Fruit fly (Drosophila melanogaster) whole organism, embryonic: ENCODE measurements around the gene CG4393.
A peak's percentile ranks its signal among the peaks of the same experiment; 100 is the strongest.

Source experiments
- Antp ChIP-seq: fragments of 200-800 bp; sonication (Bioruptor generic); optimal IDR thresholded peaks from 3 replicates; lab custom pipeline; 2016; ENCODE audit warnings: missing biosample characterization, missing genetic modification characterization
- Atf3 ChIP-seq: fragments of 200-800 bp; sonication (Bioruptor generic); optimal IDR thresholded peaks from 3 replicates; lab custom pipeline; 2016; ENCODE audit warnings: missing biosample characterization, missing genetic modification characterization
- CG10565 ChIP-seq: fragments of 200-800 bp; sonication (Bioruptor generic); optimal IDR thresholded peaks from 3 replicates; lab custom pipeline; 2016; ENCODE audit warnings: missing biosample characterization, mild to moderate bottlenecking, missing genetic modification characterization
- CG1529 ChIP-seq: fragments of 200-800 bp; sonication (Bioruptor generic); optimal IDR thresholded peaks from 3 replicates; lab custom pipeline; 2018; ENCODE audit warnings: missing biosample characterization, missing genetic modification characterization
- CG16815 ChIP-seq: fragments of 200-800 bp; sonication (Bioruptor generic); optimal IDR thresholded peaks from 3 replicates; lab custom pipeline; 2017; ENCODE audit warnings: missing biosample characterization, mild to moderate bottlenecking, missing genetic modification characterization
- CG17912 ChIP-seq: fragments of 200-800 bp; sonication (Bioruptor generic); optimal IDR thresholded peaks from 2 replicates; lab custom pipeline; 2018; ENCODE audit warnings: missing biosample characterization, mild to moderate bottlenecking, missing genetic modification characterization
- CG1832 ChIP-seq: fragments of 200-800 bp; sonication (Bioruptor generic); optimal IDR thresholded peaks from 2 replicates; lab custom pipeline; 2017; ENCODE audit warnings: missing biosample characterization, mild to moderate bottlenecking, missing genetic modification characterization, inconsistent platforms
- CG2202 ChIP-seq: fragments of 200-800 bp; sonication (Bioruptor generic); optimal IDR thresholded peaks from 2 replicates; lab custom pipeline; 2018; ENCODE audit warnings: missing biosample characterization, mild to moderate bottlenecking, missing genetic modification characterization
- CG2712 ChIP-seq: fragments of 200-800 bp; optimal IDR thresholded peaks from 3 replicates; lab custom pipeline; 2019; ENCODE audit warnings: missing biosample characterization, mild to moderate bottlenecking, missing genetic modification characterization, moderate library complexity
- CG3065 ChIP-seq: fragments of 200-800 bp; sonication (Bioruptor generic); optimal IDR thresholded peaks from 2 replicates; lab custom pipeline; 2016; ENCODE audit warnings: missing biosample characterization, missing genetic modification characterization
- CG31224 ChIP-seq: fragments of 200-800 bp; sonication (Bioruptor generic); IDR thresholded peaks from 2 replicates; pipeline ENCODE4 v1.3.6; 2022; ENCODE audit warnings: missing biosample characterization, missing genetic modification characterization
- CG4730 ChIP-seq: fragments of 200-800 bp; sonication (Bioruptor generic); IDR thresholded peaks from 2 replicates; pipeline ENCODE4 v1.3.6; 2022; ENCODE audit warnings: missing biosample characterization, missing genetic modification characterization
- CG6689 ChIP-seq: fragments of 200-800 bp; sonication (Bioruptor generic); IDR thresholded peaks from 2 replicates; pipeline ENCODE4 v1.3.6; 2022; ENCODE audit warnings: missing biosample characterization, missing genetic modification characterization
- CG7271 ChIP-seq: fragments of 200-800 bp; sonication (Bioruptor generic); optimal IDR thresholded peaks from 2 replicates; lab custom pipeline; 2018; ENCODE audit warnings: missing biosample characterization, mild to moderate bottlenecking, missing genetic modification characterization, moderate library complexity
- CG7745 ChIP-seq: fragments of 200-800 bp; sonication (Bioruptor generic); optimal IDR thresholded peaks from 2 replicates; lab custom pipeline; 2018; ENCODE audit warnings: missing biosample characterization, mild to moderate bottlenecking, missing genetic modification characterization, moderate library complexity
- CG9727 ChIP-seq: fragments of 200-800 bp; sonication (Bioruptor generic); optimal IDR thresholded peaks from 3 replicates; lab custom pipeline; 2017; ENCODE audit warnings: missing biosample characterization, mild to moderate bottlenecking, missing genetic modification characterization
- ERR ChIP-seq: fragments of 200-800 bp; sonication (Bioruptor generic); optimal IDR thresholded peaks from 2 replicates; lab custom pipeline; 2016; ENCODE audit warnings: missing biosample characterization, missing genetic modification characterization
- Elba2 ChIP-seq: fragments of 200-800 bp; sonication (Bioruptor generic); optimal IDR thresholded peaks from 3 replicates; lab custom pipeline; 2016; ENCODE audit warnings: missing biosample characterization, missing genetic modification characterization
- Fer2 ChIP-seq: fragments of 200-800 bp; sonication (Bioruptor generic); optimal IDR thresholded peaks from 2 replicates; lab custom pipeline; 2018; ENCODE audit warnings: missing biosample characterization, mild to moderate bottlenecking, missing genetic modification characterization, moderate library complexity
- Gsc ChIP-seq: fragments of 200-800 bp; sonication (Bioruptor generic); IDR thresholded peaks from 2 replicates; pipeline ENCODE4 v1.3.6; 2022; ENCODE audit warnings: missing biosample characterization, missing genetic modification characterization
- Hey ChIP-seq: fragments of 200-800 bp; sonication (Bioruptor generic); optimal IDR thresholded peaks from 3 replicates; lab custom pipeline; 2018; ENCODE audit warnings: missing biosample characterization, mild to moderate bottlenecking, missing genetic modification characterization
- Hr39 ChIP-seq: fragments of >200 bp; optimal IDR thresholded peaks from 2 replicates; lab custom pipeline; 2017
- NK7.1 ChIP-seq: fragments of 200-800 bp; sonication (Bioruptor generic); optimal IDR thresholded peaks from 3 replicates; lab custom pipeline; 2016; ENCODE audit warnings: missing biosample characterization, missing genetic modification characterization
- Nf-YC ChIP-seq: fragments of 200-800 bp; optimal IDR thresholded peaks from 3 replicates; lab custom pipeline; 2019; ENCODE audit warnings: missing biosample characterization, mild to moderate bottlenecking, missing genetic modification characterization, moderate library complexity
- Ptx1 ChIP-seq: fragments of 200-800 bp; sonication (Bioruptor generic); IDR thresholded peaks from 2 replicates; pipeline ENCODE4 v1.3.6; 2022; ENCODE audit warnings: missing biosample characterization, missing genetic modification characterization
- Ssrp ChIP-seq: fragments of 200-800 bp; sonication (Bioruptor generic); optimal IDR thresholded peaks from 2 replicates; lab custom pipeline; 2018; ENCODE audit warnings: missing biosample characterization, mild to moderate bottlenecking, missing genetic modification characterization, moderate library complexity
- ac ChIP-seq: fragments of 200-800 bp; sonication (Bioruptor generic); optimal IDR thresholded peaks from 3 replicates; lab custom pipeline; 2017; ENCODE audit warnings: missing biosample characterization, mild to moderate bottlenecking, missing genetic modification characterization
- cas ChIP-seq: fragments of 200-800 bp; sonication (Bioruptor generic); IDR thresholded peaks from 2 replicates; pipeline ENCODE4 v1.3.6; 2022; ENCODE audit warnings: missing biosample characterization, missing genetic modification characterization
- cato ChIP-seq: fragments of 200-800 bp; sonication (Bioruptor generic); optimal IDR thresholded peaks from 2 replicates; lab custom pipeline; 2016; ENCODE audit warnings: missing biosample characterization, missing genetic modification characterization, borderline replicate concordance
- chif ChIP-seq, 2 experiments: fragments of 200-800 bp; sonication (Bioruptor generic); optimal IDR thresholded peaks; 3 replicates each; lab custom pipeline; 2016; ENCODE audit warnings: missing biosample characterization in 2 of 2, missing genetic modification characterization in 2 of 2
- dan ChIP-seq: fragments of 200-800 bp; sonication (Bioruptor generic); IDR thresholded peaks from 2 replicates; pipeline ENCODE4 v1.3.6; 2022; ENCODE audit warnings: missing biosample characterization, missing genetic modification characterization
- exex ChIP-seq: fragments of 200-800 bp; sonication (Bioruptor generic); optimal IDR thresholded peaks from 4 replicates; lab custom pipeline; 2018; ENCODE audit warnings: missing biosample characterization, mild to moderate bottlenecking, missing genetic modification characterization, moderate library complexity
- eyg ChIP-seq: fragments of 200-800 bp; sonication (Bioruptor generic); optimal IDR thresholded peaks from 3 replicates; lab custom pipeline; 2016; ENCODE audit warnings: missing biosample characterization, missing genetic modification characterization
- fd3F ChIP-seq: fragments of 200-800 bp; sonication (Bioruptor generic); optimal IDR thresholded peaks from 2 replicates; lab custom pipeline; 2018; ENCODE audit warnings: missing biosample characterization, mild to moderate bottlenecking, missing genetic modification characterization, moderate library complexity
- fu2 ChIP-seq: fragments of 200-800 bp; sonication (Bioruptor generic); optimal IDR thresholded peaks from 2 replicates; lab custom pipeline; 2016; ENCODE audit warnings: missing biosample characterization, missing genetic modification characterization
- gem ChIP-seq: fragments of 200-800 bp; sonication (Bioruptor generic); optimal IDR thresholded peaks from 2 replicates; lab custom pipeline; 2019; ENCODE audit warnings: missing biosample characterization, mild to moderate bottlenecking, missing genetic modification characterization, moderate library complexity
- h ChIP-seq: fragments of >200 bp; optimal IDR thresholded peaks from 2 replicates; lab custom pipeline; 2017
- her ChIP-seq: fragments of 200-800 bp; sonication (Bioruptor generic); optimal IDR thresholded peaks from 2 replicates; lab custom pipeline; 2016; ENCODE audit warnings: missing biosample characterization, missing genetic modification characterization
- hkb ChIP-seq, 2 experiments: fragments of 200-800 bp in 1 of 2; fragments of >200 bp in 1 of 2; sonication (Bioruptor generic) in 1 of 2; IDR thresholded peaks in 1 of 2; optimal IDR thresholded peaks in 1 of 2; 2 replicates each; pipeline versions ENCODE4 v1.3.6 to Lab custom; 2017 to 2022; ENCODE audit warnings: missing biosample characterization in 1 of 2, missing genetic modification characterization in 1 of 2
- jing ChIP-seq: fragments of 200-800 bp; sonication (Bioruptor generic); optimal IDR thresholded peaks from 2 replicates; lab custom pipeline; 2018; ENCODE audit warnings: missing biosample characterization, mild to moderate bottlenecking, missing genetic modification characterization
- klu ChIP-seq: fragments of 200-800 bp; sonication (Bioruptor generic); IDR thresholded peaks from 2 replicates; pipeline ENCODE4 v1.3.6; 2022; ENCODE audit warnings: missing biosample characterization, missing genetic modification characterization
- onecut ChIP-seq: fragments of 200-800 bp; sonication (Bioruptor generic); IDR thresholded peaks from 2 replicates; pipeline ENCODE4 v1.3.6; 2022; ENCODE audit warnings: missing biosample characterization, missing genetic modification characterization
- p53 ChIP-seq: fragments of 200-800 bp; sonication (Bioruptor generic); optimal IDR thresholded peaks from 2 replicates; lab custom pipeline; 2016; ENCODE audit warnings: missing biosample characterization, missing genetic modification characterization
- pan ChIP-seq, 4 experiments: fragments of >200 bp in 3 of 4; fragments of 200-800 bp in 1 of 4; sonication (Bioruptor generic) in 1 of 4; optimal IDR thresholded peaks in 3 of 4; IDR thresholded peaks in 1 of 4; 2 replicates each; pipeline versions ENCODE4 v1.3.6 to Lab custom; 2017 to 2022; ENCODE audit warnings: missing biosample characterization in 2 of 4, missing genetic modification characterization in 2 of 4, mixed read lengths in 1 of 4
- repo ChIP-seq: fragments of 200-800 bp; sonication (Bioruptor generic); optimal IDR thresholded peaks from 2 replicates; lab custom pipeline; 2016; ENCODE audit warnings: missing biosample characterization, missing genetic modification characterization
- shn ChIP-seq: fragments of 200-800 bp; sonication (Bioruptor generic); optimal IDR thresholded peaks from 3 replicates; lab custom pipeline; 2016; ENCODE audit warnings: missing biosample characterization, missing genetic modification characterization
- sqz ChIP-seq: fragments of 200-800 bp; sonication (Bioruptor generic); optimal IDR thresholded peaks from 3 replicates; lab custom pipeline; 2018; ENCODE audit warnings: missing biosample characterization, mild to moderate bottlenecking, missing genetic modification characterization
- sug ChIP-seq: fragments of 200-800 bp; optimal IDR thresholded peaks from 2 replicates; lab custom pipeline; 2019; ENCODE audit warnings: missing biosample characterization, mild to moderate bottlenecking, missing genetic modification characterization, moderate library complexity
- tll ChIP-seq, 2 experiments: fragments of 200-800 bp in 1 of 2; fragments of >200 bp in 1 of 2; sonication (Bioruptor generic) in 1 of 2; optimal IDR thresholded peaks; 2 replicates each; lab custom pipeline; 2017 to 2019; ENCODE audit warnings: missing biosample characterization in 2 of 2, missing genetic modification characterization in 2 of 2, mild to moderate bottlenecking in 1 of 2, moderate library complexity in 1 of 2
- tup ChIP-seq: fragments of 200-800 bp; sonication (Bioruptor generic); optimal IDR thresholded peaks from 2 replicates; lab custom pipeline; 2016; ENCODE audit warnings: missing biosample characterization, mild to moderate bottlenecking, missing genetic modification characterization, moderate library complexity
- unpg ChIP-seq: fragments of 200-800 bp; sonication (Bioruptor generic); optimal IDR thresholded peaks from 3 replicates; lab custom pipeline; 2018; ENCODE audit warnings: missing biosample characterization, mild to moderate bottlenecking, missing genetic modification characterization, moderate library complexity

CG4393 gene

dm6 chr3R:23326292-23326691, 58.3 kb downstream of the CG4393 start (continued):
- TF ChIP-seq chif (GFP tag; optimal IDR thresholded peaks at IDR 0.05; lab: Kevin White, UChicago): peak; percentile 88 to 93
- TF ChIP-seq jing (GFP tag; lab: Kevin White, UChicago): peak; percentile 84
- no peak; the same call in 1 of the 2 replicates for TF ChIP-seq Gsc (GFP tag; lab: Robert Waterston, UW)
- TF ChIP-seq Fer2 (tag; lab: Kevin White, UChicago): peak; percentile 23
- TF ChIP-seq CG4730: peak; percentile 66
- TF ChIP-seq CG31224 (GFP tag; lab: Robert Waterston, UW): peak; percentile 72
- TF ChIP-seq CG2202 (tag; lab: Kevin White, UChicago): peak; percentile 92
- TF ChIP-seq Atf3 (GFP tag; lab: Kevin White, UChicago): peak; percentile 72
- TF ChIP-seq her (GFP tag; lab: Kevin White, UChicago): peak; percentile 85
- peak; percentile 40 for TF ChIP-seq p53 (GFP tag; lab: Kevin White, UChicago)
- TF ChIP-seq pan (optimal IDR thresholded peaks at IDR 0.05; lab: Kevin White, UChicago): no peak
- peak in 1 of 2 experiments; percentile 81 for TF ChIP-seq pan (GFP tag; optimal IDR thresholded peaks at IDR 0.05 in 1 of 2, IDR thresholded peaks at IDR 0.05 in 1 of 2)
- TF ChIP-seq klu (GFP tag; lab: Robert Waterston, UW): peak; percentile 64
- peak; percentile 85 for TF ChIP-seq Antp
- peak; percentile 81 for TF ChIP-seq onecut
- no peak for TF ChIP-seq exex (tag; lab: Kevin White, UChicago)
- no peak for TF ChIP-seq h (lab: Kevin White, UChicago)
- peak; percentile 24 for TF ChIP-seq CG7271 (tag; lab: Kevin White, UChicago)
- no peak for TF ChIP-seq Elba2 (GFP tag; lab: Kevin White, UChicago)
- TF ChIP-seq CG3065: peak; percentile 76
- TF ChIP-seq cato (GFP tag; lab: Kevin White, UChicago): peak; percentile 77
- peak; percentile 71 for TF ChIP-seq eyg
- TF ChIP-seq CG10565 (GFP tag; lab: Kevin White, UChicago): peak; percentile 35
- TF ChIP-seq cas (GFP tag; lab: Robert Waterston, UW): no peak
- no peak for TF ChIP-seq CG17912 (GFP tag; lab: Kevin White, UChicago)
- TF ChIP-seq sug (tag; lab: Kevin White, UChicago): no peak
- peak; percentile 34 for TF ChIP-seq Nf-YC (tag; lab: Kevin White, UChicago)
- TF ChIP-seq unpg: peak; percentile 90
- TF ChIP-seq CG1529: peak; percentile 75
- TF ChIP-seq Hey (tag; lab: Kevin White, UChicago): no peak
- TF ChIP-seq ERR: peak; percentile 54
- no peak for TF ChIP-seq Hr39
- TF ChIP-seq CG16815: peak; percentile 88
- TF ChIP-seq hkb (optimal IDR thresholded peaks at IDR 0.05; lab: Kevin White, UChicago): no peak
- peak; percentile 82 for TF ChIP-seq hkb (GFP tag; IDR thresholded peaks at IDR 0.05; lab: Robert Waterston, UW)
- TF ChIP-seq fu2 (GFP tag; lab: Kevin White, UChicago): peak; percentile 71
- TF ChIP-seq CG2712 (tag; lab: Kevin White, UChicago): peak; percentile 94
- TF ChIP-seq CG9727 (GFP tag; lab: Kevin White, UChicago): peak; percentile 89
- peak; percentile 48 for TF ChIP-seq CG7745 (tag; lab: Kevin White, UChicago)
- no peak for TF ChIP-seq tll (GFP tag; optimal IDR thresholded peaks at IDR 0.05; lab: Kevin White, UChicago)
- peak; percentile 67 for TF ChIP-seq ac
- TF ChIP-seq fd3F (GFP tag; lab: Kevin White, UChicago): peak; percentile 58
- TF ChIP-seq sqz (GFP tag; lab: Kevin White, UChicago): peak; percentile 40
- TF ChIP-seq Ssrp (tag; lab: Kevin White, UChicago): peak; percentile 82
- peak; percentile 73 for TF ChIP-seq Ptx1
- TF ChIP-seq NK7.1 (GFP tag; lab: Kevin White, UChicago): peak; percentile 72
- peak; percentile 93 for TF ChIP-seq gem (tag; lab: Kevin White, UChicago)
- peak; percentile 68 for TF ChIP-seq shn (GFP tag; lab: Kevin White, UChicago)
- peak; percentile 63 for TF ChIP-seq tup (GFP tag; lab: Kevin White, UChicago)
- TF ChIP-seq dan: peak; percentile 65
- TF ChIP-seq CG6689: peak; percentile 80
- peak; percentile 72 for TF ChIP-seq repo
- TF ChIP-seq CG1832: no peak
